Worm (Caenorhabditis elegans) whole organism, L1 larva: ENCODE measurements around the gene pfd-4.

ENCODE experiments used
- C04F5.9 ChIP-seq: sonication (generic microtip); optimal IDR thresholded peaks from 2 replicates; lab custom pipeline; 2016; ENCODE audit warnings: missing genetic modification characterization, missing compliant biosample characterization
- alr-1 ChIP-seq: fragments of 200-800 bp; sonication (Bioruptor generic); optimal IDR thresholded peaks from 2 replicates; lab custom pipeline; 2018; ENCODE audit warnings: borderline replicate concordance, mild to moderate bottlenecking, missing genetic modification characterization, missing compliant biosample characterization
- aly-2 ChIP-seq: fragments of 150-350 bp; optimal IDR thresholded peaks from 2 replicates; lab custom pipeline; 2014; ENCODE audit warnings: missing biosample characterization, missing genetic modification characterization
- blmp-1 ChIP-seq: fragments of 150-350 bp; optimal IDR thresholded peaks from 2 replicates; lab custom pipeline; 2014; ENCODE audit warnings: missing biosample characterization, missing genetic modification characterization
- ceh-63 ChIP-seq: fragments of 200-800 bp; sonication (Bioruptor generic); optimal IDR thresholded peaks from 2 replicates; lab custom pipeline; 2018; ENCODE audit warnings: mild to moderate bottlenecking, missing genetic modification characterization, missing compliant biosample characterization
- ceh-82 ChIP-seq, 3 experiments: fragments of 150-350 bp in 1 of 3; sonication (generic microtip) in 2 of 3; optimal IDR thresholded peaks; 2 replicates each; lab custom pipeline; 2014 to 2017; ENCODE audit warnings: missing biosample characterization in 3 of 3, missing genetic modification characterization in 3 of 3
- ceh-90 ChIP-seq: sonication (generic microtip); optimal IDR thresholded peaks from 2 replicates; lab custom pipeline; 2016; ENCODE audit warnings: missing genetic modification characterization, missing compliant biosample characterization
- efl-1 ChIP-seq, 4 experiments: fragments of 150-350 bp; optimal IDR thresholded peaks in 3 of 4; peaks in 1 of 4; 1 replicate in 1 of 4; 2 replicates in 3 of 4; lab custom pipeline; 2014; ENCODE audit warnings: missing biosample characterization in 2 of 4, missing genetic modification characterization in 2 of 4, missing genetic modification reagents in 2 of 4
- efl-3 ChIP-seq: fragments of 200-800 bp; sonication (Bioruptor generic); optimal IDR thresholded peaks from 2 replicates; lab custom pipeline; 2018; ENCODE audit warnings: mild to moderate bottlenecking, missing genetic modification characterization, missing compliant biosample characterization
- egl-27 ChIP-seq, 2 experiments: fragments of 150-350 bp in 1 of 2; sonication (generic microtip); optimal IDR thresholded peaks; 3 replicates each; lab custom pipeline; 2017 to 2018; ENCODE audit warnings: missing biosample characterization in 2 of 2, missing genetic modification characterization in 2 of 2, missing genetic modification reagents in 2 of 2
- elt-2 ChIP-seq: sonication (generic microtip); optimal IDR thresholded peaks from 2 replicates; lab custom pipeline; 2016; ENCODE audit warnings: missing genetic modification characterization, mild to moderate bottlenecking, inconsistent platforms, missing compliant biosample characterization, missing genetic modification reagents
- fkh-8 ChIP-seq: sonication (generic microtip); optimal IDR thresholded peaks from 2 replicates; lab custom pipeline; 2016; ENCODE audit warnings: mild to moderate bottlenecking, missing genetic modification characterization, missing compliant biosample characterization
- hlh-4 ChIP-seq: sonication (generic microtip); optimal IDR thresholded peaks from 2 replicates; lab custom pipeline; 2016; ENCODE audit warnings: mild to moderate bottlenecking, missing genetic modification characterization, missing compliant biosample characterization
- irx-1 ChIP-seq: sonication (generic microtip); optimal IDR thresholded peaks from 2 replicates; lab custom pipeline; 2016; ENCODE audit warnings: missing genetic modification characterization, missing compliant biosample characterization
- jun-1 ChIP-seq: fragments of 150-350 bp; optimal IDR thresholded peaks from 2 replicates; lab custom pipeline; 2014; ENCODE audit warnings: missing biosample characterization, missing genetic modification reagents, missing genetic modification characterization
- lin-14 ChIP-seq: fragments of 200-800 bp; sonication (Bioruptor generic); optimal IDR thresholded peaks from 2 replicates; lab custom pipeline; 2018; ENCODE audit warnings: mild to moderate bottlenecking, missing genetic modification characterization, moderate library complexity, missing compliant biosample characterization
- lin-35 ChIP-seq, 2 experiments: fragments of 150-350 bp; optimal IDR thresholded peaks; 2 replicates each; lab custom pipeline; 2014; ENCODE audit warnings: missing biosample characterization in 2 of 2, missing genetic modification characterization in 2 of 2, missing genetic modification reagents in 2 of 2
- lir-3 ChIP-seq: sonication (generic microtip); optimal IDR thresholded peaks from 2 replicates; lab custom pipeline; 2016; ENCODE audit warnings: mild to moderate bottlenecking, missing genetic modification characterization, moderate library complexity, missing compliant biosample characterization; ENCODE audit not compliant: poor library complexity
- lsy-2 ChIP-seq, 2 experiments: fragments of 150-350 bp; optimal IDR thresholded peaks; 2 replicates each; lab custom pipeline; 2014; ENCODE audit warnings: missing biosample characterization in 2 of 2, missing genetic modification characterization in 2 of 2
- mab-9 ChIP-seq: fragments of 200-800 bp; sonication (Bioruptor generic); IDR thresholded peaks from 2 replicates; pipeline ENCODE4 v1.3.6; 2022; ENCODE audit warnings: missing genetic modification reagents, missing genetic modification characterization, missing compliant biosample characterization
- mdl-1 ChIP-seq, 2 experiments: fragments of 150-350 bp; optimal IDR thresholded peaks; 2 replicates each; lab custom pipeline; 2014 to 2017; ENCODE audit warnings: missing biosample characterization in 2 of 2, missing genetic modification characterization in 2 of 2, inconsistent platforms in 1 of 2
- mef-2 ChIP-seq: fragments of 150-350 bp; optimal IDR thresholded peaks from 2 replicates; lab custom pipeline; 2014; ENCODE audit warnings: missing biosample characterization, missing genetic modification characterization
- nhr-12 ChIP-seq: sonication (generic microtip); optimal IDR thresholded peaks from 2 replicates; lab custom pipeline; 2017; ENCODE audit warnings: missing biosample characterization, missing genetic modification characterization
- nhr-20 ChIP-seq: sonication (generic microtip); optimal IDR thresholded peaks from 2 replicates; lab custom pipeline; 2016; ENCODE audit warnings: mild to moderate bottlenecking, missing genetic modification characterization, missing compliant biosample characterization
- nhr-47 ChIP-seq: sonication (generic microtip); optimal IDR thresholded peaks from 2 replicates; lab custom pipeline; 2016; ENCODE audit warnings: mild to moderate bottlenecking, missing genetic modification characterization, moderate library complexity, missing compliant biosample characterization
- nhr-77 ChIP-seq: fragments of 150-350 bp; optimal IDR thresholded peaks from 2 replicates; lab custom pipeline; 2014; ENCODE audit warnings: missing biosample characterization, missing genetic modification characterization
- nhr-85 ChIP-seq: sonication (generic microtip); peaks from one replicate; lab custom pipeline; 2016; ENCODE audit warnings: missing genetic modification characterization, inconsistent platforms, missing compliant biosample characterization
- nhr-90 ChIP-seq: sonication (generic microtip); optimal IDR thresholded peaks from 2 replicates; lab custom pipeline; 2016; ENCODE audit warnings: mild to moderate bottlenecking, missing genetic modification characterization, missing compliant biosample characterization; ENCODE audit not compliant: poor library complexity
- pag-3 ChIP-seq: sonication (generic microtip); optimal IDR thresholded peaks from 2 replicates; lab custom pipeline; 2017; ENCODE audit warnings: missing genetic modification characterization, mild to moderate bottlenecking, missing compliant biosample characterization, antibody characterized with exemption, borderline replicate concordance; ENCODE audit not compliant: insufficient read depth
- pqm-1 ChIP-seq: sonication (generic microtip); optimal IDR thresholded peaks from 3 replicates; lab custom pipeline; 2017; ENCODE audit warnings: missing biosample characterization, missing genetic modification characterization
- skn-1 ChIP-seq: fragments of 150-350 bp; optimal IDR thresholded peaks from 2 replicates; lab custom pipeline; 2014; ENCODE audit warnings: missing biosample characterization, missing genetic modification characterization
- snu-23 ChIP-seq: sonication (generic microtip); optimal IDR thresholded peaks from 2 replicates; lab custom pipeline; 2016; ENCODE audit warnings: missing genetic modification characterization, missing compliant biosample characterization
- sup-37 ChIP-seq: fragments of 200-800 bp; sonication (Bioruptor generic); optimal IDR thresholded peaks from 2 replicates; lab custom pipeline; 2018; ENCODE audit warnings: mild to moderate bottlenecking, missing genetic modification characterization, missing compliant biosample characterization
- tbx-2 ChIP-seq: sonication (generic microtip); optimal IDR thresholded peaks from 2 replicates; lab custom pipeline; 2016; ENCODE audit warnings: missing genetic modification characterization, missing compliant biosample characterization
- tlp-1 ChIP-seq: fragments of 150-350 bp; optimal IDR thresholded peaks from 2 replicates; lab custom pipeline; 2014; ENCODE audit warnings: missing biosample characterization, missing genetic modification characterization
- unc-30 ChIP-seq: sonication (generic microtip); optimal IDR thresholded peaks from 2 replicates; lab custom pipeline; 2017; ENCODE audit warnings: missing biosample characterization, missing genetic modification characterization
- vab-15 ChIP-seq: sonication (generic microtip); optimal IDR thresholded peaks from 2 replicates; lab custom pipeline; 2017; ENCODE audit warnings: missing genotype, mild to moderate bottlenecking, missing genetic modification characterization, missing compliant biosample characterization

pfd-4 gene

ce11 chrIV:11271262-11271661 is 43.7 kb upstream of the pfd-4 start, which contains the start of gene nhr-7:
Gene nhr-7 (minus strand): TSS chrIV:11271362.
- TF ChIP-seq irx-1 (no peak), tlp-1 (no peak), nhr-47 (no peak), nhr-77 (tag; lab: Kevin White, UChicago) (peak; percentile 28), egl-27 (tag; optimal IDR thresholded peaks at IDR 0.05; lab: Kevin White, UChicago) (no peak), lin-14 (GFP tag; lab: Kevin White, UChicago) (no peak)

ce11 chrIV:11273151-11273550 is 41.9 kb upstream of the pfd-4 start, which contains the start of gene gtl-2:
Gene gtl-2 (plus strand): TSS chrIV:11273451.
- no peak for TF ChIP-seq efl-1 (optimal IDR thresholded peaks at IDR 0.05; lab: Kevin White, UChicago)
- TF ChIP-seq efl-1 (GFP tag; optimal IDR thresholded peaks at IDR 0.05 in 1 of 2; lab: Kevin White, UChicago) = no peak
- TF ChIP-seq nhr-47 = no peak
- no peak for TF ChIP-seq tbx-2 (tag; lab: Kevin White, UChicago)
- no peak for TF ChIP-seq mab-9
- TF ChIP-seq unc-30 (tag; lab: Kevin White, UChicago) = no peak
- no peak for TF ChIP-seq hlh-4
- no peak for TF ChIP-seq efl-3 (GFP tag; lab: Kevin White, UChicago)
- no peak for TF ChIP-seq blmp-1 (tag; lab: Kevin White, UChicago)
- no peak for TF ChIP-seq lin-14 (GFP tag; lab: Kevin White, UChicago)
- TF ChIP-seq sup-37 (GFP tag; lab: Kevin White, UChicago) = no peak
- TF ChIP-seq ceh-63 (GFP tag; lab: Kevin White, UChicago) = no peak
- TF ChIP-seq fkh-8 (tag; lab: Kevin White, UChicago) = no peak
- no peak for TF ChIP-seq egl-27 (tag; optimal IDR thresholded peaks at IDR 0.05; lab: Kevin White, UChicago)
- no peak for TF ChIP-seq skn-1 (tag; lab: Kevin White, UChicago)

- no peak for TF ChIP-seq vab-15 (tag; lab: Kevin White, UChicago)
- no peak for TF ChIP-seq aly-2 (tag; lab: Kevin White, UChicago)
- no peak for TF ChIP-seq tlp-1
- no peak for TF ChIP-seq snu-23
- no peak for TF ChIP-seq C04F5.9 (tag; lab: Kevin White, UChicago)
- TF ChIP-seq ceh-90 (tag; lab: Kevin White, UChicago) = no peak
- no peak for TF ChIP-seq nhr-85 (tag; lab: Kevin White, UChicago)
- no peak for TF ChIP-seq pqm-1
- no peak for TF ChIP-seq nhr-12
Measured at ce11 chrIV:11276026-11276425, 39.0 kb upstream of the pfd-4 start.

ce11 chrIV:11284102-11284531 is 30.9 kb upstream of the pfd-4 start:
- TF ChIP-seq pag-3 (tag; lab: Kevin White, UChicago) (no peak), lir-3 (no peak), pqm-1 (peak; percentile 28), tbx-2 (tag; lab: Kevin White, UChicago) (peak; percentile 63), sup-37 (GFP tag; lab: Kevin White, UChicago) (peak; percentile 6), jun-1 (peak; percentile 46), elt-2 (peak; percentile 85), lin-35 (GFP tag; optimal IDR thresholded peaks at IDR 0.05; lab: Kevin White, UChicago) (peak in 1 of 2 experiments; percentile 48), alr-1 (no peak), nhr-20 (tag; lab: Kevin White, UChicago) (peak; percentile 37), mdl-1 (tag; optimal IDR thresholded peaks at IDR 0.05; lab: Kevin White, UChicago) (peak in 1 of 2 experiments; percentile 25), nhr-77 (tag; lab: Kevin White, UChicago) (peak; percentile 76), ceh-82 (tag; optimal IDR thresholded peaks at IDR 0.05; lab: Kevin White, UChicago) (peak in 1 of 3 experiments; percentile 1), blmp-1 (tag; lab: Kevin White, UChicago) (no peak), lsy-2 (tag; optimal IDR thresholded peaks at IDR 0.05; lab: Kevin White, UChicago) (peak in 1 of 2 experiments; percentile 20), nhr-90 (tag; lab: Kevin White, UChicago) (peak; percentile 50), mef-2 (no peak), efl-1 (optimal IDR thresholded peaks at IDR 0.05; lab: Kevin White, UChicago) (peak in 1 of 2 experiments; percentile 13), efl-1 (GFP tag; optimal IDR thresholded peaks at IDR 0.05 in 1 of 2; lab: Kevin White, UChicago) (peak in 1 of 2 experiments; percentile 89)
